Worm (Caenorhabditis elegans) whole organism, L1 larva: ENCODE data around the gene D1046.2.

Experiments used
- ceh-82 ChIP-seq, 3 experiments: fragments of 150-350 bp in 1 of 3; sonication (generic microtip) in 2 of 3; optimal IDR thresholded peaks; 2 replicates each; lab custom pipeline; 2014 to 2017; ENCODE audit warnings: missing biosample characterization in 3 of 3, missing genetic modification characterization in 3 of 3
- efl-1 ChIP-seq, 4 experiments: fragments of 150-350 bp; optimal IDR thresholded peaks in 3 of 4; peaks in 1 of 4; 1 replicate in 1 of 4; 2 replicates in 3 of 4; lab custom pipeline; 2014; ENCODE audit warnings: missing biosample characterization in 2 of 4, missing genetic modification characterization in 2 of 4, missing genetic modification reagents in 2 of 4
- ets-5 ChIP-seq: fragments of 200-800 bp; sonication (Bioruptor generic); IDR thresholded peaks from 2 replicates; pipeline ENCODE4 v1.3.6; 2022; ENCODE audit warnings: missing genetic modification characterization, missing compliant biosample characterization
- isw-1 ChIP-seq: fragments of 200-800 bp; sonication (Bioruptor generic); IDR thresholded peaks from 2 replicates; pipeline ENCODE4 v1.3.6; 2022; ENCODE audit warnings: missing genetic modification characterization, missing compliant biosample characterization
- lin-13 ChIP-seq: fragments of 150-350 bp; optimal IDR thresholded peaks from 2 replicates; lab custom pipeline; 2014; ENCODE audit warnings: missing biosample characterization, missing genetic modification reagents, missing genetic modification characterization
- nhr-76 ChIP-seq: sonication (generic microtip); optimal IDR thresholded peaks from 2 replicates; lab custom pipeline; 2017; ENCODE audit warnings: missing biosample characterization, missing genetic modification characterization
- snpc-4 ChIP-seq: fragments of 150-350 bp; optimal IDR thresholded peaks from 2 replicates; lab custom pipeline; 2014; ENCODE audit warnings: missing biosample characterization, missing genetic modification characterization
- sptf-1 ChIP-seq: fragments of 150-350 bp; optimal IDR thresholded peaks from 2 replicates; lab custom pipeline; 2014; ENCODE audit warnings: missing biosample characterization, missing genetic modification characterization
- ztf-4 ChIP-seq: fragments of 150-350 bp; optimal IDR thresholded peaks from 2 replicates; lab custom pipeline; 2014; ENCODE audit warnings: missing biosample characterization, missing genetic modification characterization

ce11 chrIV:8956189-8956588 is 30.3 kb upstream of the D1046.2 start, which contains the start of gene tpra-1:
- TF ChIP-seq isw-1 (GFP tag; lab: Robert Waterston, UW): no peak
- no peak for TF ChIP-seq sptf-1
- TF ChIP-seq ceh-82 (tag; optimal IDR thresholded peaks at IDR 0.05; lab: Kevin White, UChicago): no peak
- TF ChIP-seq ets-5 (GFP tag; lab: Robert Waterston, UW): no peak
- TF ChIP-seq nhr-76 (tag; lab: Kevin White, UChicago): no peak
- no peak for TF ChIP-seq snpc-4 (tag; lab: Kevin White, UChicago)
- TF ChIP-seq ztf-4 (tag; lab: Kevin White, UChicago): no peak
- TF ChIP-seq lin-13 (GFP tag; lab: Kevin White, UChicago): no peak
- no peak for TF ChIP-seq efl-1 (optimal IDR thresholded peaks at IDR 0.05; lab: Kevin White, UChicago)
- no peak for TF ChIP-seq efl-1 (GFP tag; optimal IDR thresholded peaks at IDR 0.05 in 1 of 2; lab: Kevin White, UChicago)
